Worm (Caenorhabditis elegans): ENCODE results near the gene Y37E11B.7.

- TF ChIP-seq B0336.3 (GFP tag; IDR thresholded peaks at IDR 0.05) = no peak
- no peak for TF ChIP-seq nfya-1 (tag; optimal IDR thresholded peaks at IDR 0.05; ENCODE audit: borderline replicate concordance, insufficient read depth)
- TF ChIP-seq fkh-3 (tag; optimal IDR thresholded peaks at IDR 0.05) = no peak
- TF ChIP-seq ama-1 (optimal IDR thresholded peaks at IDR 0.05) = no peak
- TF ChIP-seq ama-1 (GFP tag; optimal IDR thresholded peaks at IDR 0.05) = no peak
- TF ChIP-seq madf-6 (GFP tag; IDR thresholded peaks at IDR 0.05) = no peak
- TF ChIP-seq mxl-1 (tag; optimal IDR thresholded peaks at IDR 0.05) = no peak
- no peak for TF ChIP-seq sea-2 (GFP tag; IDR thresholded peaks at IDR 0.05)
- no peak for TF ChIP-seq ztf-3 (GFP tag; optimal IDR thresholded peaks at IDR 0.05)
- TF ChIP-seq D2030.7 (GFP tag; IDR thresholded peaks at IDR 0.05) = no peak
- TF ChIP-seq Y67H2A.10 (GFP tag; conservative IDR thresholded peaks at IDR 0.05) = no peak
Observed at ce11 chrIV:3593513-3593912, 6.5 kb downstream of the Y37E11B.7 start, which contains the start of gene taf-2.
